Fruit fly (Drosophila melanogaster) whole organism, embryonic: ENCODE measurements around the gene mRpS10.

Experiments used
- BEAF-32 ChIP-seq: fragments of 200-800 bp; sonication (Bioruptor generic); optimal IDR thresholded peaks from 3 replicates; lab custom pipeline; 2017; ENCODE audit warnings: missing biosample characterization, missing genetic modification characterization, mild to moderate bottlenecking, moderate library complexity, missing genetic modification reagents
- Bdp1 ChIP-seq: fragments of 200-800 bp; sonication (Bioruptor generic); optimal IDR thresholded peaks from 3 replicates; lab custom pipeline; 2016; ENCODE audit warnings: missing biosample characterization, missing genetic modification characterization
- CG12744 ChIP-seq: fragments of 200-800 bp; sonication (Bioruptor generic); optimal IDR thresholded peaks from 2 replicates; lab custom pipeline; 2016; ENCODE audit warnings: missing biosample characterization, missing genetic modification characterization
- CG13287 ChIP-seq: fragments of 200-800 bp; sonication (Bioruptor generic); IDR thresholded peaks from 2 replicates; pipeline ENCODE4 v1.3.6; 2022; ENCODE audit warnings: missing biosample characterization, missing genetic modification characterization; ENCODE audit not compliant: partially characterized antibody
- CG13296 ChIP-seq: fragments of 200-800 bp; sonication (Bioruptor generic); optimal IDR thresholded peaks from 3 replicates; lab custom pipeline; 2018; ENCODE audit warnings: missing biosample characterization, mild to moderate bottlenecking, missing genetic modification characterization
- CG13424 ChIP-seq: fragments of 200-800 bp; sonication (Bioruptor generic); optimal IDR thresholded peaks from 2 replicates; lab custom pipeline; 2019; ENCODE audit warnings: missing biosample characterization, mild to moderate bottlenecking, missing genetic modification characterization, moderate library complexity
- CG14441 ChIP-seq: fragments of 200-800 bp; sonication (Bioruptor generic); IDR thresholded peaks from 2 replicates; pipeline ENCODE4 v1.3.6; 2022; ENCODE audit warnings: missing biosample characterization, missing genetic modification characterization
- CG14667 ChIP-seq: fragments of 200-800 bp; sonication (Bioruptor generic); IDR thresholded peaks from 2 replicates; pipeline ENCODE4 v1.3.6; 2022; ENCODE audit warnings: missing biosample characterization, missing genetic modification characterization
- CG1602 ChIP-seq: fragments of 200-800 bp; sonication (Bioruptor generic); optimal IDR thresholded peaks from 3 replicates; lab custom pipeline; 2016; ENCODE audit warnings: missing biosample characterization, missing genetic modification characterization
- CG16815 ChIP-seq: fragments of 200-800 bp; sonication (Bioruptor generic); optimal IDR thresholded peaks from 3 replicates; lab custom pipeline; 2017; ENCODE audit warnings: missing biosample characterization, mild to moderate bottlenecking, missing genetic modification characterization
- CG17568 ChIP-seq: fragments of 200-800 bp; sonication (Bioruptor generic); optimal IDR thresholded peaks from 2 replicates; lab custom pipeline; 2018; ENCODE audit warnings: missing biosample characterization, mild to moderate bottlenecking, missing genetic modification characterization, moderate library complexity
- CG42726 ChIP-seq: fragments of 200-800 bp; sonication (Bioruptor generic); IDR thresholded peaks from 2 replicates; pipeline ENCODE4 v1.3.6; 2022; ENCODE audit warnings: missing biosample characterization, missing genetic modification characterization; ENCODE audit not compliant: partially characterized antibody
- CG5180 ChIP-seq: fragments of 200-800 bp; sonication (Bioruptor generic); optimal IDR thresholded peaks from 3 replicates; lab custom pipeline; 2017; ENCODE audit warnings: missing biosample characterization, missing genetic modification characterization, mild to moderate bottlenecking, moderate library complexity, missing genetic modification reagents
- CG5953 ChIP-seq: fragments of 200-800 bp; sonication (Bioruptor generic); IDR thresholded peaks from 2 replicates; pipeline ENCODE4 v1.3.6; 2022; ENCODE audit warnings: missing biosample characterization, missing genetic modification characterization
- CG6854 ChIP-seq: fragments of 200-800 bp; sonication (Bioruptor generic); optimal IDR thresholded peaks from 3 replicates; lab custom pipeline; 2017; ENCODE audit warnings: missing biosample characterization, mild to moderate bottlenecking, missing genetic modification characterization
- CG8359 ChIP-seq: fragments of 200-800 bp; sonication (Bioruptor generic); optimal IDR thresholded peaks from 2 replicates; lab custom pipeline; 2017; ENCODE audit warnings: missing biosample characterization, mild to moderate bottlenecking, missing genetic modification characterization, borderline replicate concordance
- CG9817 ChIP-seq: fragments of 200-800 bp; sonication (Bioruptor generic); optimal IDR thresholded peaks from 2 replicates; lab custom pipeline; 2018; ENCODE audit warnings: missing biosample characterization, mild to moderate bottlenecking, missing genetic modification characterization, moderate library complexity
- Doc3 ChIP-seq: fragments of 200-800 bp; sonication (Bioruptor generic); IDR thresholded peaks from 3 replicates; pipeline ENCODE4 v1.3.6; 2022; ENCODE audit warnings: missing biosample characterization, missing genetic modification characterization; ENCODE audit not compliant: partially characterized antibody
- Drgx ChIP-seq: fragments of 200-800 bp; sonication (Bioruptor generic); IDR thresholded peaks from 2 replicates; pipeline ENCODE4 v1.3.6; 2022; ENCODE audit warnings: missing biosample characterization, missing genetic modification characterization
- HLH4C ChIP-seq: fragments of 200-800 bp; sonication (Bioruptor generic); IDR thresholded peaks from 3 replicates; pipeline ENCODE4 v1.3.6; 2022; ENCODE audit warnings: missing biosample characterization, missing genetic modification characterization; ENCODE audit not compliant: partially characterized antibody
- HmgD ChIP-seq: fragments of 200-800 bp; sonication (Bioruptor generic); optimal IDR thresholded peaks from 3 replicates; lab custom pipeline; 2016; ENCODE audit warnings: missing biosample characterization, missing genetic modification characterization
- NC2β ChIP-seq: fragments of 200-800 bp; sonication (Bioruptor generic); optimal IDR thresholded peaks from 2 replicates; lab custom pipeline; 2016; ENCODE audit warnings: missing biosample characterization, missing genetic modification characterization
- Nf-YC ChIP-seq: fragments of 200-800 bp; optimal IDR thresholded peaks from 3 replicates; lab custom pipeline; 2019; ENCODE audit warnings: missing biosample characterization, mild to moderate bottlenecking, missing genetic modification characterization, moderate library complexity
- NfI ChIP-seq: fragments of 200-800 bp; sonication (Bioruptor generic); optimal IDR thresholded peaks from 3 replicates; lab custom pipeline; 2018; ENCODE audit warnings: missing biosample characterization, mild to moderate bottlenecking, missing genetic modification characterization, moderate library complexity
- Oli ChIP-seq: fragments of 200-800 bp; sonication (Bioruptor generic); optimal IDR thresholded peaks from 2 replicates; lab custom pipeline; 2018; ENCODE audit warnings: missing biosample characterization, mild to moderate bottlenecking, missing genetic modification characterization, moderate library complexity
- Poxn ChIP-seq: fragments of 200-800 bp; sonication (Bioruptor generic); IDR thresholded peaks from 2 replicates; pipeline ENCODE4 v1.3.6; 2022; ENCODE audit warnings: missing biosample characterization, missing genetic modification characterization
- Sin3A ChIP-seq: fragments of >200 bp; optimal IDR thresholded peaks from 2 replicates; lab custom pipeline; 2018
- Tbp ChIP-seq: fragments of >200 bp; optimal IDR thresholded peaks from 2 replicates; lab custom pipeline; 2018; ENCODE audit warnings: missing biosample characterization, missing genetic modification characterization
- Trl ChIP-seq, 3 experiments: fragments of >200 bp in 2 of 3; fragments of 200-800 bp in 1 of 3; sonication (Bioruptor generic) in 1 of 3; optimal IDR thresholded peaks; 2 replicates in 1 of 3; 3 replicates in 2 of 3; lab custom pipeline; 2016 to 2017; ENCODE audit warnings: missing biosample characterization in 1 of 3, missing genetic modification characterization in 1 of 3
- chif ChIP-seq, 2 experiments: fragments of 200-800 bp; sonication (Bioruptor generic); optimal IDR thresholded peaks; 3 replicates each; lab custom pipeline; 2016; ENCODE audit warnings: missing biosample characterization in 2 of 2, missing genetic modification characterization in 2 of 2
- crol ChIP-seq: fragments of 200-800 bp; sonication (Bioruptor generic); IDR thresholded peaks from 2 replicates; pipeline ENCODE4 v1.3.6; 2022; ENCODE audit warnings: missing biosample characterization, missing genetic modification characterization
- fru ChIP-seq: fragments of >200 bp; optimal IDR thresholded peaks from 2 replicates; lab custom pipeline; 2017
- gcm2 ChIP-seq: fragments of 200-800 bp; sonication (Bioruptor generic); optimal IDR thresholded peaks from 2 replicates; lab custom pipeline; 2016; ENCODE audit warnings: missing biosample characterization, missing genetic modification characterization
- gsb-n ChIP-seq: fragments of 200-800 bp; sonication (Bioruptor generic); optimal IDR thresholded peaks from 3 replicates; lab custom pipeline; 2018; ENCODE audit warnings: missing biosample characterization, mild to moderate bottlenecking, missing genetic modification characterization
- her ChIP-seq: fragments of 200-800 bp; sonication (Bioruptor generic); optimal IDR thresholded peaks from 2 replicates; lab custom pipeline; 2016; ENCODE audit warnings: missing biosample characterization, missing genetic modification characterization
- hkb ChIP-seq, 2 experiments: fragments of 200-800 bp in 1 of 2; fragments of >200 bp in 1 of 2; sonication (Bioruptor generic) in 1 of 2; IDR thresholded peaks in 1 of 2; optimal IDR thresholded peaks in 1 of 2; 2 replicates each; pipeline versions ENCODE4 v1.3.6 to Lab custom; 2017 to 2022; ENCODE audit warnings: missing biosample characterization in 1 of 2, missing genetic modification characterization in 1 of 2
- klu ChIP-seq: fragments of 200-800 bp; sonication (Bioruptor generic); IDR thresholded peaks from 2 replicates; pipeline ENCODE4 v1.3.6; 2022; ENCODE audit warnings: missing biosample characterization, missing genetic modification characterization
- mam ChIP-seq: fragments of 200-800 bp; sonication (Bioruptor generic); optimal IDR thresholded peaks from 3 replicates; lab custom pipeline; 2016; ENCODE audit warnings: missing biosample characterization, missing genetic modification characterization
- nau ChIP-seq: fragments of 200-800 bp; sonication (Bioruptor generic); optimal IDR thresholded peaks from 3 replicates; lab custom pipeline; 2017; ENCODE audit warnings: missing biosample characterization, mild to moderate bottlenecking, missing genetic modification characterization, missing genetic modification reagents
- oc ChIP-seq: fragments of 200-800 bp; sonication (Bioruptor generic); optimal IDR thresholded peaks from 2 replicates; lab custom pipeline; 2018; ENCODE audit warnings: missing biosample characterization, mild to moderate bottlenecking, missing genetic modification characterization, moderate library complexity
- pita ChIP-seq: fragments of 200-800 bp; sonication (Bioruptor generic); optimal IDR thresholded peaks from 2 replicates; lab custom pipeline; 2017; ENCODE audit warnings: missing biosample characterization, mild to moderate bottlenecking, missing genetic modification characterization
- ro ChIP-seq: fragments of 200-800 bp; sonication (Bioruptor generic); IDR thresholded peaks from 2 replicates; pipeline ENCODE4 v1.3.6; 2022; ENCODE audit warnings: missing biosample characterization, missing genetic modification characterization
- scrt ChIP-seq: fragments of 200-800 bp; sonication (Bioruptor generic); optimal IDR thresholded peaks from 2 replicates; lab custom pipeline; 2018; ENCODE audit warnings: missing biosample characterization, mild to moderate bottlenecking, missing genetic modification characterization, moderate library complexity
- sd ChIP-seq: fragments of 200-800 bp; sonication (Bioruptor generic); optimal IDR thresholded peaks from 3 replicates; lab custom pipeline; 2018; ENCODE audit warnings: missing biosample characterization, mild to moderate bottlenecking, missing genetic modification characterization, moderate library complexity
- slou ChIP-seq: fragments of 200-800 bp; sonication (Bioruptor generic); optimal IDR thresholded peaks from 3 replicates; lab custom pipeline; 2016; ENCODE audit warnings: missing biosample characterization, missing genetic modification characterization
- slp2 ChIP-seq: fragments of 200-800 bp; sonication (Bioruptor generic); optimal IDR thresholded peaks from 2 replicates; lab custom pipeline; 2016; ENCODE audit warnings: missing biosample characterization, missing genetic modification characterization
- sr ChIP-seq: fragments of 200-800 bp; sonication (Bioruptor generic); IDR thresholded peaks from 3 replicates; pipeline ENCODE4 v1.3.6; 2022; ENCODE audit warnings: missing biosample characterization, missing genetic modification characterization
- tgo ChIP-seq: fragments of 200-800 bp; sonication (Bioruptor generic); IDR thresholded peaks from 3 replicates; pipeline ENCODE4 v1.3.6; 2022; ENCODE audit warnings: missing biosample characterization, missing genetic modification characterization
- twi ChIP-seq: fragments of 200-800 bp; optimal IDR thresholded peaks from 2 replicates; lab custom pipeline; 2019; ENCODE audit warnings: missing biosample characterization, mild to moderate bottlenecking, missing genetic modification characterization, moderate library complexity
- vvl ChIP-seq: fragments of 200-800 bp; sonication (Bioruptor generic); IDR thresholded peaks from 2 replicates; pipeline ENCODE4 v1.3.6; 2022; ENCODE audit warnings: missing biosample characterization, missing genetic modification characterization

mRpS10 gene

DNA sequence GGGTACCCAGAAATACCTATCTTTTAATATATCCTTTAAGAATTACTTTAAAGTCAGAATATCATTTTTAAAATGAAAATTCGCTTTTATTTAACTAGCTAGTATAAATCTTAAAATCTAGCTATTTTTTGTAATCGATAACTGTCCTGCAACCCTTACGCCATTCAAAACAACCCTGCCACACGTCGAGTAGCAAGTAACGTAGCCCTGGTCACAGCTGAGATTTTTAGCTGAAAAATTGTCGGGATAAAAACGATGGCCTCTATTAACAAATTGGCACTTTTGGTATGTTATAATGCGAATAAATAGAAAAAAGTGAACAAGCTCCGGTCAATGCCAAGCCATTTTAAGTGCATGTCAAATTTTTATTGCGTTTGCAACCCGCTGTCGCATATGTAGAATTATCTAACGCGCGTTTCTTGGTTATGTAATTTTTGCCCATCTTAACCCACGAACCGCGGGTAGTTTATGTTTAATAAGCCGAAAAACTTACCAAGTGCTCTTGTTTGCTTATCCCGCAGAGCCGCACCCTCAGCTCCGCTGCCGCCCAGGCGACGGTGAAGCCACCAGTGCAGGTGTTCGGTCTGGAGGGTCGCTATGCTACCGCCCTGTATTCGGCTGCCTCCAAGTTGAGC is 36.1 kb downstream of the mRpS10 start, which contains the start of gene ATPsynO (continued):
- no peak for TF ChIP-seq sd
- no peak for TF ChIP-seq ro
- no peak for TF ChIP-seq nau (GFP tag; lab: Kevin White, UChicago)
- TF ChIP-seq NC2β (GFP tag; lab: Kevin White, UChicago): no peak
- TF ChIP-seq Trl (optimal IDR thresholded peaks at IDR 0.05; lab: Kevin White, UChicago): no peak
- TF ChIP-seq Trl (GFP tag; optimal IDR thresholded peaks at IDR 0.05; lab: Kevin White, UChicago): no peak
- peak; percentile 56 for TF ChIP-seq Nf-YC
- no peak for TF ChIP-seq CG16815 (GFP tag; lab: Kevin White, UChicago)
- TF ChIP-seq fru (lab: Kevin White, UChicago): no peak
- no peak for TF ChIP-seq Doc3 (GFP tag; lab: Robert Waterston, UW)
- no peak for TF ChIP-seq klu (GFP tag; lab: Robert Waterston, UW)
- peak; percentile 26 for TF ChIP-seq CG13296
- no peak for TF ChIP-seq pita (GFP tag; lab: Kevin White, UChicago)
- TF ChIP-seq CG13424 (tag; lab: Kevin White, UChicago): peak; percentile 26
- TF ChIP-seq CG42726 (GFP tag; lab: Robert Waterston, UW): peak; percentile 18; the same call in 1 of the 2 replicates
- no peak for TF ChIP-seq CG1602 (GFP tag; lab: Kevin White, UChicago)
- no peak for TF ChIP-seq CG14667 (GFP tag; lab: Robert Waterston, UW)
- no peak for TF ChIP-seq scrt
- TF ChIP-seq slp2 (GFP tag; lab: Kevin White, UChicago): no peak
- TF ChIP-seq gcm2: no peak
- peak; percentile 37 for TF ChIP-seq mam (GFP tag; lab: Kevin White, UChicago)
- TF ChIP-seq HLH4C (GFP tag; lab: Robert Waterston, UW): no peak
- no peak for TF ChIP-seq tgo (GFP tag; lab: Robert Waterston, UW)
- no peak for TF ChIP-seq oc
- TF ChIP-seq sr: no peak
- TF ChIP-seq hkb (optimal IDR thresholded peaks at IDR 0.05; lab: Kevin White, UChicago): no peak
- no peak for TF ChIP-seq hkb (GFP tag; IDR thresholded peaks at IDR 0.05; lab: Robert Waterston, UW)
- TF ChIP-seq HmgD (GFP tag; lab: Kevin White, UChicago): no peak
- no peak for TF ChIP-seq gsb-n (tag; lab: Kevin White, UChicago)
- TF ChIP-seq CG5953: no peak
- no peak for TF ChIP-seq crol (GFP tag; lab: Robert Waterston, UW)
- peak; percentile 18; the same call in 1 of the 2 replicates for TF ChIP-seq vvl
- TF ChIP-seq CG6854: no peak
- no peak for TF ChIP-seq CG17568 (GFP tag; lab: Kevin White, UChicago)
- no peak for TF ChIP-seq twi (tag; lab: Kevin White, UChicago)
- no peak for TF ChIP-seq CG9817
- TF ChIP-seq chif (GFP tag; optimal IDR thresholded peaks at IDR 0.05; lab: Kevin White, UChicago): no peak
- peak; percentile 59; the same call in 1 of the 2 replicates for TF ChIP-seq CG13287 (GFP tag; lab: Robert Waterston, UW)
- TF ChIP-seq Bdp1 (GFP tag; lab: Kevin White, UChicago): no peak
- no peak for TF ChIP-seq CG8359 (GFP tag; lab: Kevin White, UChicago)
- no peak for TF ChIP-seq Drgx (GFP tag; lab: Robert Waterston, UW)
- no peak for TF ChIP-seq CG14441 (GFP tag; lab: Robert Waterston, UW)
- TF ChIP-seq Oli (tag; lab: Kevin White, UChicago): no peak
- TF ChIP-seq Tbp: no peak
- no peak for TF ChIP-seq CG5180 (GFP tag; lab: Kevin White, UChicago)
- no peak for TF ChIP-seq slou (GFP tag; lab: Kevin White, UChicago)
- no peak for TF ChIP-seq CG12744 (GFP tag; lab: Kevin White, UChicago)
- peak; percentile 29 for TF ChIP-seq NfI (GFP tag; lab: Kevin White, UChicago)
- peak; percentile 23 for TF ChIP-seq Sin3A (lab: Kevin White, UChicago)
- TF ChIP-seq Poxn (GFP tag; lab: Robert Waterston, UW): no peak
- TF ChIP-seq BEAF-32 (GFP tag; lab: Kevin White, UChicago): peak; percentile 57
- no peak for TF ChIP-seq her (GFP tag; lab: Kevin White, UChicago)
